Worm (Caenorhabditis elegans) whole organism, late embryonic: ENCODE results near the gene ZC455.1.

Source experiments
- ama-1 ChIP-seq: fragments of 150-350 bp; optimal IDR thresholded peaks from 2 replicates; lab custom pipeline; 2014
- ceh-14 ChIP-seq: sonication (generic microtip); optimal IDR thresholded peaks from 2 replicates; lab custom pipeline; 2016; ENCODE audit warnings: missing genotype, missing genetic modification characterization, missing compliant biosample characterization
- dve-1 ChIP-seq: sonication (generic microtip); optimal IDR thresholded peaks from 2 replicates; lab custom pipeline; 2017; ENCODE audit warnings: antibody characterized with exemption, mild to moderate bottlenecking, missing genetic modification characterization, missing compliant biosample characterization
- hlh-6 ChIP-seq: sonication (generic microtip); optimal IDR thresholded peaks from 2 replicates; lab custom pipeline; 2016; ENCODE audit warnings: missing genotype, missing genetic modification characterization, missing compliant biosample characterization
- hlh-8 ChIP-seq: sonication (generic microtip); optimal IDR thresholded peaks from 2 replicates; lab custom pipeline; 2016; ENCODE audit warnings: missing genotype, missing genetic modification characterization, missing compliant biosample characterization
- pqm-1 ChIP-seq: sonication (generic microtip); optimal IDR thresholded peaks from 2 replicates; lab custom pipeline; 2016; ENCODE audit warnings: missing genetic modification characterization, missing compliant biosample characterization
- ttx-3 ChIP-seq: sonication (generic microtip); optimal IDR thresholded peaks from 2 replicates; lab custom pipeline; 2016; ENCODE audit warnings: missing genetic modification reagents, missing genetic modification characterization, missing compliant biosample characterization

- TF ChIP-seq hlh-6 (tag; lab: Kevin White, UChicago) (no peak), ama-1 (no peak), ttx-3 (tag; lab: Kevin White, UChicago) (no peak), hlh-8 (tag; lab: Kevin White, UChicago) (no peak), dve-1 (tag; lab: Kevin White, UChicago) (no peak), ceh-14 (tag; lab: Kevin White, UChicago) (no peak), pqm-1 (tag; lab: Kevin White, UChicago) (no peak)
These were observed 4.4 kb upstream of the ZC455.1 start, which contains the start of gene srt-43 for ce11 chrV:12768946-12769345.
